Worm (Caenorhabditis elegans) whole organism, L4 larva: ENCODE measurements around the gene arp-11.

ENCODE experiments used
- D1046.2 ChIP-seq: fragments of 200-800 bp; sonication (Bioruptor generic); IDR thresholded peaks from 2 replicates; pipeline ENCODE4 v1.3.6; 2022; ENCODE audit warnings: missing genetic modification characterization, missing compliant biosample characterization
- F26F4.8 ChIP-seq: fragments of 200-800 bp; sonication (Bioruptor generic); conservative IDR thresholded peaks from 2 replicates; pipeline ENCODE4 v1.3.6; 2022; ENCODE audit warnings: missing genetic modification characterization, missing compliant biosample characterization
- F37D6.2 ChIP-seq: sonication (generic microtip); optimal IDR thresholded peaks from 2 replicates; lab custom pipeline; 2016; ENCODE audit warnings: mild to moderate bottlenecking, missing genetic modification characterization, missing compliant biosample characterization
- F44E2.7 ChIP-seq: fragments of 200-800 bp; sonication (Bioruptor generic); IDR thresholded peaks from 2 replicates; pipeline ENCODE4 v2.1.2; 2022; ENCODE audit warnings: missing genetic modification characterization, missing compliant biosample characterization
- R02D3.7 ChIP-seq: fragments of 150-350 bp; sonication (generic microtip); optimal IDR thresholded peaks from 3 replicates; lab custom pipeline; 2014; ENCODE audit warnings: missing biosample characterization, missing genetic modification characterization
- T20F7.1 ChIP-seq: fragments of 200-800 bp; sonication (Bioruptor generic); optimal IDR thresholded peaks from 2 replicates; lab custom pipeline; 2018; ENCODE audit warnings: mild to moderate bottlenecking, missing genetic modification characterization, missing compliant biosample characterization
- T26A8.4 ChIP-seq: fragments of 200-800 bp; sonication (Bioruptor generic); IDR thresholded peaks from 2 replicates; pipeline ENCODE4 v1.3.6; 2022; ENCODE audit warnings: missing genetic modification characterization, missing compliant biosample characterization
- Y48G9A.11 ChIP-seq: fragments of 200-800 bp; sonication (Bioruptor generic); IDR thresholded peaks from 2 replicates; pipeline ENCODE4 v1.3.6; 2022; ENCODE audit warnings: missing genetic modification reagents, missing genetic modification characterization, missing compliant biosample characterization
- Y5F2A.4 ChIP-seq: fragments of 200-800 bp; sonication (Bioruptor generic); optimal IDR thresholded peaks from 2 replicates; lab custom pipeline; 2018; ENCODE audit warnings: mild to moderate bottlenecking, missing genetic modification characterization, missing compliant biosample characterization
- ZK337.2 ChIP-seq: fragments of 200-800 bp; sonication (Bioruptor generic); IDR thresholded peaks from 2 replicates; pipeline ENCODE4 v1.3.6; 2022; ENCODE audit warnings: missing genetic modification reagents, missing genetic modification characterization, missing compliant biosample characterization
- aly-2 ChIP-seq: sonication (generic microtip); optimal IDR thresholded peaks from 2 replicates; lab custom pipeline; 2018; ENCODE audit warnings: missing biosample characterization, missing genetic modification characterization
- ama-1 ChIP-seq: fragments of 150-350 bp; optimal IDR thresholded peaks from 2 replicates; lab custom pipeline; 2014; ENCODE audit warnings: inconsistent platforms, mixed read lengths
- ceh-62 ChIP-seq: sonication (generic microtip); optimal IDR thresholded peaks from 2 replicates; lab custom pipeline; 2017; ENCODE audit warnings: missing biosample characterization, missing genetic modification characterization
- daf-8 ChIP-seq: fragments of 200-800 bp; sonication (Bioruptor generic); IDR thresholded peaks from 2 replicates; pipeline ENCODE4 v1.3.6; 2022; ENCODE audit warnings: missing genetic modification characterization, missing compliant biosample characterization
- dmd-8 ChIP-seq: fragments of 200-800 bp; sonication (Bioruptor generic); IDR thresholded peaks from 2 replicates; pipeline ENCODE4 v1.3.6; 2022; ENCODE audit warnings: missing genetic modification characterization, missing compliant biosample characterization
- dpl-1 ChIP-seq: fragments of 150-350 bp; optimal IDR thresholded peaks from 2 replicates; lab custom pipeline; 2014; ENCODE audit warnings: missing biosample characterization, missing genetic modification reagents, missing genetic modification characterization
- dve-1 ChIP-seq: sonication (generic microtip); optimal IDR thresholded peaks from 2 replicates; lab custom pipeline; 2017; ENCODE audit warnings: antibody characterized with exemption, mild to moderate bottlenecking, missing genetic modification characterization, missing compliant biosample characterization; ENCODE audit not compliant: insufficient read depth
- egl-43 ChIP-seq: fragments of 200-800 bp; sonication (Bioruptor generic); IDR thresholded peaks from 2 replicates; pipeline ENCODE4 v1.3.6; 2022; ENCODE audit warnings: missing genetic modification reagents, missing genetic modification characterization, missing compliant biosample characterization
- fkh-10 ChIP-seq: fragments of 150-350 bp; optimal IDR thresholded peaks from 2 replicates; lab custom pipeline; 2014; ENCODE audit warnings: missing biosample characterization, missing genetic modification reagents, missing genetic modification characterization
- fos-1 ChIP-seq: fragments of 150-350 bp; optimal IDR thresholded peaks from 2 replicates; lab custom pipeline; 2014; ENCODE audit warnings: missing biosample characterization, missing genetic modification characterization
- gei-8 ChIP-seq: fragments of 200-800 bp; sonication (Bioruptor generic); optimal IDR thresholded peaks from 2 replicates; lab custom pipeline; 2018; ENCODE audit warnings: mild to moderate bottlenecking, missing genetic modification characterization, missing compliant biosample characterization
- hlh-11 ChIP-seq: fragments of 200-800 bp; sonication (Bioruptor generic); optimal IDR thresholded peaks from 2 replicates; lab custom pipeline; 2018; ENCODE audit warnings: mild to moderate bottlenecking, missing genetic modification characterization, missing compliant biosample characterization
- hlh-30 ChIP-seq: sonication (generic microtip); optimal IDR thresholded peaks from 2 replicates; lab custom pipeline; 2017; ENCODE audit warnings: antibody characterized with exemption, mild to moderate bottlenecking, missing genetic modification characterization, missing compliant biosample characterization; ENCODE audit not compliant: insufficient read depth
- lin-1 ChIP-seq: fragments of 200-800 bp; sonication (Bioruptor generic); IDR thresholded peaks from 2 replicates; pipeline ENCODE4 v1.3.6; 2022; ENCODE audit warnings: missing genetic modification reagents, missing genetic modification characterization, missing compliant biosample characterization
- lin-29 ChIP-seq: fragments of 200-800 bp; sonication (Bioruptor generic); IDR thresholded peaks from 2 replicates; pipeline ENCODE4 v1.3.6; 2022; ENCODE audit warnings: missing genetic modification reagents, missing genetic modification characterization, missing compliant biosample characterization
- mdl-1 ChIP-seq, 2 experiments: fragments of 150-350 bp in 1 of 2; sonication (generic microtip) in 1 of 2; optimal IDR thresholded peaks; 2 replicates each; lab custom pipeline; 2014 to 2017; ENCODE audit warnings: missing biosample characterization in 2 of 2, missing genetic modification characterization in 2 of 2
- mes-2 ChIP-seq: sonication (generic microtip); optimal IDR thresholded peaks from 2 replicates; lab custom pipeline; 2016; ENCODE audit warnings: missing genotype, mild to moderate bottlenecking, missing genetic modification characterization, missing compliant biosample characterization; ENCODE audit not compliant: poor library complexity, severe bottlenecking
- mxl-3 ChIP-seq: fragments of 200-800 bp; sonication (Bioruptor generic); optimal IDR thresholded peaks from 2 replicates; lab custom pipeline; 2018; ENCODE audit warnings: mild to moderate bottlenecking, missing genetic modification characterization, missing compliant biosample characterization
- nhr-10 ChIP-seq: fragments of 150-350 bp; optimal IDR thresholded peaks from 2 replicates; lab custom pipeline; 2014; ENCODE audit warnings: missing biosample characterization, missing genetic modification characterization
- nhr-11 ChIP-seq: fragments of 150-350 bp; optimal IDR thresholded peaks from 2 replicates; lab custom pipeline; 2014; ENCODE audit warnings: missing biosample characterization, missing genetic modification characterization
- nhr-28 ChIP-seq: fragments of 150-350 bp; optimal IDR thresholded peaks from 2 replicates; lab custom pipeline; 2014; ENCODE audit warnings: missing biosample characterization, missing genetic modification characterization
- nhr-6 ChIP-seq: fragments of 150-350 bp; optimal IDR thresholded peaks from 2 replicates; lab custom pipeline; 2014; ENCODE audit warnings: missing biosample characterization, missing genetic modification characterization
- rbr-2 ChIP-seq: sonication (generic microtip); optimal IDR thresholded peaks from 2 replicates; lab custom pipeline; 2016; ENCODE audit warnings: missing genotype, missing genetic modification characterization, missing compliant biosample characterization
- set-16 ChIP-seq: fragments of 200-800 bp; sonication (Bioruptor generic); IDR thresholded peaks from 2 replicates; pipeline ENCODE4 v1.3.6; 2022; ENCODE audit warnings: missing genetic modification reagents, missing genetic modification characterization, missing compliant biosample characterization
- skn-1 ChIP-seq: fragments of 150-350 bp; optimal IDR thresholded peaks from 2 replicates; lab custom pipeline; 2014; ENCODE audit warnings: missing biosample characterization, missing genetic modification characterization
- snpc-1.2 ChIP-seq: fragments of 200-800 bp; sonication (Bioruptor generic); IDR thresholded peaks from 2 replicates; pipeline ENCODE4 v1.3.6; 2022; ENCODE audit warnings: missing genetic modification reagents, missing genetic modification characterization, missing compliant biosample characterization
- spr-3 ChIP-seq: fragments of 200-800 bp; sonication (Bioruptor generic); optimal IDR thresholded peaks from 2 replicates; lab custom pipeline; 2018; ENCODE audit warnings: mild to moderate bottlenecking, missing genetic modification characterization, missing compliant biosample characterization
- unc-130 ChIP-seq: sonication (generic microtip); optimal IDR thresholded peaks from 2 replicates; lab custom pipeline; 2016; ENCODE audit warnings: missing genetic modification reagents, missing genetic modification characterization, missing compliant biosample characterization
- unc-62 ChIP-seq, 3 experiments: fragments of 150-350 bp in 1 of 3; sonication (generic microtip); optimal IDR thresholded peaks in 2 of 3; peaks in 1 of 3; 1 replicate in 1 of 3; 2 replicates in 2 of 3; lab custom pipeline; 2014 to 2017; ENCODE audit warnings: missing biosample characterization in 3 of 3, missing genetic modification characterization in 3 of 3, missing genetic modification reagents in 3 of 3, missing genotype in 1 of 3
- zag-1 ChIP-seq: fragments of 150-350 bp; optimal IDR thresholded peaks from 2 replicates; lab custom pipeline; 2014; ENCODE audit warnings: missing biosample characterization, missing genetic modification characterization

Gene arp-11

DNA sequence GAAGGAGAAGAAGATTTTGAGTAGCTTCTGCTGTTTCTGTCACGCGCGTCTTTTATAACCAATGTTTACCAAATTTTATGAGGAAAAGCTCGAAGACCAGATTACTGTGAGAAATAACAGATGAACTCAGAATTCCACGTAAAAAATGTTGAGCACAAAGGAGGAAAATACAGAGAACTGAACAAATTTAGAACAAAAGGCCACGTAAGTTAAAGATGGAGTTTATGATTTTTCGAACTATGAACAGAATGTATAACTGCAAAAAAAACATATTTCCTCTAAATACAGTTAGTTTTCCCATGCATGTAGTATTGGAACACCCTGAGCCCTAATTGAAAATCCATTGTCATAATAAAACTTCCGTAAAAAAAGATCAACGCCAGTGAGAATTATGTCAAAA is 38.8 kb upstream of the arp-11 start, which contains the start of gene exc-9:
Gene exc-9 (minus strand): TSS at position 101 of the 400 bp plus-strand sequence.
- TF ChIP-seq dpl-1 (GFP tag; lab: Kevin White, UChicago) = no peak
- TF ChIP-seq mes-2 (tag; lab: Kevin White, UChicago) = no peak
- TF ChIP-seq egl-43 (GFP tag; lab: Robert Waterston, UW) = no peak
- TF ChIP-seq nhr-28 (tag; lab: Kevin White, UChicago) = no peak
- no peak for TF ChIP-seq ZK337.2 (GFP tag; lab: Robert Waterston, UW)
- no peak for TF ChIP-seq hlh-30 (tag; lab: Kevin White, UChicago)
- TF ChIP-seq mdl-1 (tag; optimal IDR thresholded peaks at IDR 0.05; lab: Kevin White, UChicago) = no peak
- no peak for TF ChIP-seq dmd-8 (GFP tag; lab: Robert Waterston, UW)
- no peak for TF ChIP-seq unc-130
- TF ChIP-seq daf-8 (GFP tag; lab: Robert Waterston, UW) = no peak
- TF ChIP-seq Y5F2A.4 (GFP tag; lab: Kevin White, UChicago) = no peak
- no peak for TF ChIP-seq T20F7.1 (GFP tag; lab: Kevin White, UChicago)
- TF ChIP-seq spr-3 (GFP tag; lab: Kevin White, UChicago) = no peak
- no peak for TF ChIP-seq lin-1
- TF ChIP-seq F44E2.7 (GFP tag; lab: Robert Waterston, UW) = no peak
- TF ChIP-seq rbr-2 (tag; lab: Kevin White, UChicago) = no peak
- no peak for TF ChIP-seq D1046.2 (GFP tag; lab: Robert Waterston, UW)

DNA sequence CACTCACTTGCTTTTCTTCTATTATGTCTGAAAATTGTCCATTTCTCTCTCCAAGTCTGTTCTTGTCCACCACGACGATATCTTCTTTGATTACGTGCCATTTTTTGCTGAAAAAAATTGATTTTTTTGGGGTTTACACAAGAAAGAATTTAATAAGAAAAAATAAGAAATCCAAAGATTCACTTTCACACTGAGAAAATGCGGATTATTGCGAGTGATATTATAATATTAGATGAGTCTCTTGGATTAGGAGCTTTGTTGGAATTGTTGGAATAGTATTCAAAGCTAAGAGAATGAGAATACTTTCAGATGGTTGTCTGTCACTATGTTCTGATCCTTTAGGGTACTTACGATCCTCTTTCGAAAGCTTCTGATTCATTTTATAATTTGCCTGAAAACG is 36.8 kb upstream of the arp-11 start, which contains the start of gene F20D12.7:
Gene F20D12.7 (minus strand): TSS at position 101 of the 400 bp plus-strand sequence.
- TF ChIP-seq gei-8 (no peak), zag-1 (tag; lab: Kevin White, UChicago) (no peak), mxl-3 (GFP tag; lab: Kevin White, UChicago) (no peak), dve-1 (tag; lab: Kevin White, UChicago) (no peak), ama-1 (lab: Kevin White, UChicago) (no peak), mes-2 (tag; lab: Kevin White, UChicago) (no peak), F37D6.2 (tag; lab: Kevin White, UChicago) (no peak), nhr-11 (no peak)
- TF ChIP-seq, all 104 proteins: peak for 0

DNA sequence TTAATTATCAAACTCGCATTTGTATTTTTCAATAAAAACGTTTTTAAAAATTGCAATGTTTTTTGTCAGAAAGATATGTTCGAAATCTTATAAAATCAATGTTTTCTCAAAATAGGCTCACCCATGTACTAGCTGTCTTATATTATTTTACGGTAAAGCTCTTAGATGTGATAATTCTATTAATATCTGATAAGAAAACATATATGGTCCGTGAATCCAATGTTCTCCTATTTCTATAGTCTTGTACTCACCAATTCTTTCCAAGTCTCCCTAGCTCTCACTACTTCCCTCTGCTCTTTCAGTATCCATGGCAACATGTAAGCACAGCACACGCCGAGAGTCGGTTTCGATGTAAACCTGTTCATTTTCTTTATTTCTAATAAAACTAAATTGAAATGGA is 31.7 kb upstream of the arp-11 start, which contains the start of gene bbs-2:
Gene bbs-2 (plus strand): TSS at position 301 of the 400 bp plus-strand sequence.
- TF ChIP-seq Y48G9A.11 (GFP tag; lab: Robert Waterston, UW) (no peak), F26F4.8 (no peak), fos-1 (no peak), hlh-11 (tag; lab: Kevin White, UChicago) (no peak), R02D3.7 (tag; lab: Kevin White, UChicago) (no peak), ceh-62 (tag; lab: Kevin White, UChicago) (no peak), skn-1 (tag; lab: Kevin White, UChicago) (no peak), snpc-1.2 (GFP tag; lab: Robert Waterston, UW) (no peak), lin-29 (GFP tag; lab: Robert Waterston, UW) (no peak), set-16 (GFP tag; lab: Robert Waterston, UW) (no peak), rbr-2 (tag; lab: Kevin White, UChicago) (no peak), aly-2 (tag; lab: Kevin White, UChicago) (no peak), unc-62 (GFP tag; optimal IDR thresholded peaks at IDR 0.05 in 1 of 2; lab: Kevin White, UChicago) (no peak), unc-62 (tag; optimal IDR thresholded peaks at IDR 0.05; lab: Kevin White, UChicago) (no peak), mxl-3 (GFP tag; lab: Kevin White, UChicago) (no peak), unc-130 (no peak), T26A8.4 (GFP tag; lab: Robert Waterston, UW) (no peak), fkh-10 (GFP tag; lab: Kevin White, UChicago) (no peak), nhr-6 (tag; lab: Kevin White, UChicago) (no peak), nhr-10 (no peak)
